Worm (Caenorhabditis elegans): ENCODE measurements around the gene R07E5.5.
A peak's percentile ranks its signal among the peaks of the same experiment; 100 is the strongest.

R07E5.5 gene

ce11 chrIII:4398463-4398862 is 1.2 kb downstream of the R07E5.5 start, which contains the start of gene R07E5.6:
TSS of gene R07E5.6 (plus strand) at chrIII:4398763.
- TF ChIP-seq sma-9 (GFP tag; optimal IDR thresholded peaks at IDR 0.05) (no peak), sma-9 (tag; optimal IDR thresholded peaks at IDR 0.05) (no peak)

ce11 chrIII:4401142-4401541 is 3.9 kb downstream of the R07E5.5 start, which contains the start of gene R07E5.15:
TSS of gene R07E5.15 (plus strand) at chrIII:4401442.
- no peak for TF ChIP-seq snpc-4 (tag; optimal IDR thresholded peaks at IDR 0.05)
- no peak for TF ChIP-seq skn-1 (tag; optimal IDR thresholded peaks at IDR 0.05)
- no peak for TF ChIP-seq C34F6.9 (tag; optimal IDR thresholded peaks at IDR 0.05)
- no peak for TF ChIP-seq elt-1 (tag; optimal IDR thresholded peaks at IDR 0.05)
- TF ChIP-seq lin-11 (tag; optimal IDR thresholded peaks at IDR 0.05) = no peak
- no peak for TF ChIP-seq ztf-4 (tag; optimal IDR thresholded peaks at IDR 0.05)
- TF ChIP-seq ztf-1 (GFP tag; conservative IDR thresholded peaks at IDR 0.05) = no peak
- no peak for TF ChIP-seq aly-2 (tag; optimal IDR thresholded peaks at IDR 0.05)
- TF ChIP-seq lin-39 (tag; optimal IDR thresholded peaks at IDR 0.05) = no peak
- no peak for TF ChIP-seq sem-4 (tag; optimal IDR thresholded peaks at IDR 0.05)
- no peak for TF ChIP-seq sma-3 (GFP tag; optimal IDR thresholded peaks at IDR 0.05)
- no peak for TF ChIP-seq nhr-237 (tag; optimal IDR thresholded peaks at IDR 0.05)
- TF ChIP-seq R02D3.7 (tag; optimal IDR thresholded peaks at IDR 0.05) = no peak

- peak; percentile 0 for TF ChIP-seq fos-1 (tag; optimal IDR thresholded peaks at IDR 0.05)
- TF ChIP-seq sem-4 (tag; optimal IDR thresholded peaks at IDR 0.05) = no peak
- no peak for TF ChIP-seq ama-1 (optimal IDR thresholded peaks at IDR 0.05)
- peak; percentile 33 for TF ChIP-seq snpc-4 (tag; optimal IDR thresholded peaks at IDR 0.05)
- TF ChIP-seq C34F6.9 (tag; optimal IDR thresholded peaks at IDR 0.05) = peak; percentile 62
- TF ChIP-seq peb-1 (tag; optimal IDR thresholded peaks at IDR 0.05) = no peak
- no peak for TF ChIP-seq mbf-1 (tag; optimal IDR thresholded peaks at IDR 0.05)
- peak; percentile 13 for TF ChIP-seq nhr-25 (tag; optimal IDR thresholded peaks at IDR 0.05)
- no peak for TF ChIP-seq nhr-12 (tag; optimal IDR thresholded peaks at IDR 0.05)
- no peak for TF ChIP-seq unc-39 (tag; optimal IDR thresholded peaks at IDR 0.05)
- TF ChIP-seq nhr-129 (tag; optimal IDR thresholded peaks at IDR 0.05) = peak; percentile 42
- no peak for TF ChIP-seq ztf-11 (tag; optimal IDR thresholded peaks at IDR 0.05)
- no peak for TF ChIP-seq elt-3 (tag; optimal IDR thresholded peaks at IDR 0.05)
- peak; percentile 56 for TF ChIP-seq unc-55 (GFP tag; optimal IDR thresholded peaks at IDR 0.05)
Observed at ce11 chrIII:4404339-4404836, 7.2 kb downstream of the R07E5.5 start, which contains the start of the genes R07E5.17 and snfc-5. TSS of gene R07E5.17 (minus strand) at chrIII:4404436. TSS of gene snfc-5 (plus strand) at chrIII:4404786.

- TF ChIP-seq alr-1 (tag; optimal IDR thresholded peaks at IDR 0.05) (no peak), elt-3 (tag; optimal IDR thresholded peaks at IDR 0.05) (no peak), sem-4 (tag; optimal IDR thresholded peaks at IDR 0.05) (no peak), ceh-82 (tag; optimal IDR thresholded peaks at IDR 0.05) (no peak), lin-39 (tag; optimal IDR thresholded peaks at IDR 0.05) (no peak), zag-1 (tag; optimal IDR thresholded peaks at IDR 0.05) (no peak), unc-39 (tag; optimal IDR thresholded peaks at IDR 0.05) (no peak), unc-55 (GFP tag; optimal IDR thresholded peaks at IDR 0.05) (no peak), mdl-1 (tag; optimal IDR thresholded peaks at IDR 0.05) (no peak), nhr-12 (tag; optimal IDR thresholded peaks at IDR 0.05) (no peak), ZK546.5 (tag; optimal IDR thresholded peaks at IDR 0.05) (no peak), elt-1 (tag; optimal IDR thresholded peaks at IDR 0.05) (no peak), skn-1 (tag; optimal IDR thresholded peaks at IDR 0.05) (no peak), nhr-21 (tag; optimal IDR thresholded peaks at IDR 0.05) (no peak)
Observed at ce11 chrIII:4405986-4406385, 8.8 kb downstream of the R07E5.5 start, which contains the start of gene rnp-4. TSS of gene rnp-4 (plus strand) at chrIII:4406286.

- TF ChIP-seq ztf-4 (tag; optimal IDR thresholded peaks at IDR 0.05) = no peak
Observed at ce11 chrIII:4407144-4407543, 9.9 kb downstream of the R07E5.5 start, which contains the start of gene prdx-3. TSS of gene prdx-3 (plus strand) at chrIII:4407444.

ce11 chrIII:4408251-4408650 is 11.0 kb downstream of the R07E5.5 start, which contains the start of gene gpch-1:
TSS of gene gpch-1 (plus strand) at chrIII:4408551.
- no peak for TF ChIP-seq alr-1 (tag; optimal IDR thresholded peaks at IDR 0.05)
- no peak for TF ChIP-seq crh-2 (tag; optimal IDR thresholded peaks at IDR 0.05)
- TF ChIP-seq nhr-25 (tag; optimal IDR thresholded peaks at IDR 0.05) = no peak
- no peak for TF ChIP-seq ceh-16 (tag; optimal IDR thresholded peaks at IDR 0.05)
- TF ChIP-seq ztf-1 (GFP tag; conservative IDR thresholded peaks at IDR 0.05) = no peak
- no peak for TF ChIP-seq ZK546.5 (tag; optimal IDR thresholded peaks at IDR 0.05)
- no peak for TF ChIP-seq mbf-1 (tag; optimal IDR thresholded peaks at IDR 0.05)
- TF ChIP-seq mab-5 (tag; optimal IDR thresholded peaks at IDR 0.05) = no peak
- no peak for TF ChIP-seq blmp-1 (tag; optimal IDR thresholded peaks at IDR 0.05; ENCODE audit: insufficient read depth)
- no peak for TF ChIP-seq nhr-21 (tag; optimal IDR thresholded peaks at IDR 0.05)
- TF ChIP-seq nhr-12 (tag; optimal IDR thresholded peaks at IDR 0.05) = no peak
- TF ChIP-seq Y55F3AM.14 (GFP tag; optimal IDR thresholded peaks at IDR 0.05) = no peak
- TF ChIP-seq nhr-6 (tag; optimal IDR thresholded peaks at IDR 0.05) = no peak
- no peak for TF ChIP-seq nhr-23 (tag; optimal IDR thresholded peaks at IDR 0.05)
- no peak for TF ChIP-seq nhr-237 (tag; optimal IDR thresholded peaks at IDR 0.05)
- TF ChIP-seq zag-1 (tag; optimal IDR thresholded peaks at IDR 0.05) = no peak
- TF ChIP-seq aly-2 (tag; optimal IDR thresholded peaks at IDR 0.05) = no peak
- TF ChIP-seq ztf-4 (tag; optimal IDR thresholded peaks at IDR 0.05) = no peak
